Worm (Caenorhabditis elegans): ENCODE results near the gene irld-2.

ce11 chrX:13387497-13387953, 7.3 kb downstream of the irld-2 start, which contains the start of gene C49F8.3:
- no peak for TF ChIP-seq unc-62 (GFP tag; optimal IDR thresholded peaks at IDR 0.05)
- no peak for TF ChIP-seq mab-5 (tag; optimal IDR thresholded peaks at IDR 0.05)
- TF ChIP-seq elt-3 (tag; optimal IDR thresholded peaks at IDR 0.05): no peak
- no peak for TF ChIP-seq nhr-12 (tag; optimal IDR thresholded peaks at IDR 0.05)
- no peak for TF ChIP-seq unc-39 (tag; optimal IDR thresholded peaks at IDR 0.05)
- no peak for TF ChIP-seq sptf-1 (tag; optimal IDR thresholded peaks at IDR 0.05)
- TF ChIP-seq ceh-83 (GFP tag; optimal IDR thresholded peaks at IDR 0.05): no peak
- TF ChIP-seq ham-2 (GFP tag; optimal IDR thresholded peaks at IDR 0.05): no peak
- no peak for TF ChIP-seq lin-13 (tag; optimal IDR thresholded peaks at IDR 0.05)
